Worm (Caenorhabditis elegans) whole organism, L4/young adult: Measurements from ENCODE around the gene gst-5.
A peak's percentile ranks its signal among the peaks of the same experiment; 100 is the strongest.
"Not testable (repeated sequence)": the region's sequence is repeated elsewhere in the genome, so short reads cannot be mapped to it uniquely, and the experiment has no call there.

Source experiments
- W03F9.2 ChIP-seq: fragments of 150-350 bp; optimal IDR thresholded peaks from 2 replicates; lab custom pipeline; 2014; ENCODE audit warnings: missing biosample characterization, missing genetic modification characterization
- dao-5 ChIP-seq: sonication (generic microtip); optimal IDR thresholded peaks from 2 replicates; lab custom pipeline; 2016; ENCODE audit warnings: missing genotype, missing genetic modification characterization, moderate library complexity, missing compliant biosample characterization
- him-1 ChIP-seq: sonication (generic microtip); optimal IDR thresholded peaks from 2 replicates; lab custom pipeline; 2016; ENCODE audit warnings: missing genotype, missing genetic modification reagents, missing genetic modification characterization, missing compliant biosample characterization

gst-5 gene

ce11 chrII:10950107-10950679 lies at the start of gene gst-5:
Gene gst-5, plus strand, starts transcription at chrII:10950352.
- TF ChIP-seq him-1 (no peak), dao-5 (tag; lab: Kevin White, UChicago) (no peak), W03F9.2 (tag; lab: Kevin White, UChicago) (no peak)

DNA sequence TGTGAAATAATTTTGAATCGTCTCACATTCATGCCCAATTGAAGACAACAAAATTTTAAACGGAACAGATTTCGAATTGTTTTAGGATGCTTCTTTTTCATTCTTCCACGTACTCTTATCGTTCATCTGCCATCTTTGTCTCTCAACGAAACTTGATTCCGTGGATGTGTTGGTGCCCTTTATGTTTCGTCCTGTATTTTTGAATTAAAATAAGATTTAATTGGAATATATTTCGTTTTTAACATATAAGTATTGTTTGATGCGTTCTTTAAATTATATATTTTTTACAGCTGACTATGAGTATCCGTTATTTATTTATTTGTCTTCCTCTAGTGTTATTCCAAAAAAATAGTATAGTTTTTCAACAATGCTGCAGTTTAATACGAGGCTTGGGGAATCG lies 48.0 kb upstream of the gst-5 start, which contains the start of gene gly-1:
Gene gly-1, minus strand, starts transcription at position 101 of the 400 bp plus-strand sequence.
- TF ChIP-seq him-1 = no peak
- no peak for TF ChIP-seq dao-5 (tag; lab: Kevin White, UChicago)
- no peak for TF ChIP-seq W03F9.2 (tag; lab: Kevin White, UChicago)

ce11 chrII:10904379-10904778 lies 45.8 kb upstream of the gst-5 start, which contains the start of gene sra-12:
Gene sra-12, minus strand, starts transcription at chrII:10904479.
- TF ChIP-seq dao-5 (tag; lab: Kevin White, UChicago); W03F9.2 (tag; lab: Kevin White, UChicago); him-1: not testable (repeated sequence)

ce11 chrII:10910219-10910618 lies 39.9 kb upstream of the gst-5 start, which contains the start of gene sra-11:
Gene sra-11, minus strand, starts transcription at chrII:10910319.
- TF ChIP-seq W03F9.2 (tag; lab: Kevin White, UChicago) = no peak
- TF ChIP-seq dao-5 (tag; lab: Kevin White, UChicago) = no peak
- TF ChIP-seq him-1 = no peak

ce11 chrII:10912995-10913394 lies 37.2 kb upstream of the gst-5 start:
- TF ChIP-seq W03F9.2 (tag; lab: Kevin White, UChicago) (no peak), dao-5 (tag; lab: Kevin White, UChicago) (no peak), him-1 (no peak)

DNA sequence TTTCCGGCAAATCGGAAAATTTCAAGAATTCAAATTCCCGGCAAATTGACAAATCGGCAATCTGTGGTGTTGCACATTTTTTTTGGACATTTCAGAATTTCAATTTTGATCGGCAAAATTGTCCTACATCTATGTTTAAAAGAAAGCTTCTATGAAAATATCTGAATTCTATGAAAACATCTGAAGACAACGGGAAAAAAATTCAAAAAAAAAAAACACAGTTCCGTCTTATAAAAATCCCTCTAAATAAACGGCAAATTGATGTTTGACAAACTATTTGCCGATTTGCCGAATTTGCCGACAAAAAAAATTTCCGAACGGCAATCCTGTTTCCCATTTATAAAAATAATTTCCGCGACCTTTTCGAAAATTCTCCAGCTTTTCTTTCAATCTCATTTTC lies 35.8 kb upstream of the gst-5 start, which contains the start of gene F44F4.15:
Gene F44F4.15, plus strand, starts transcription at position 301 of the 400 bp plus-strand sequence.
- TF ChIP-seq him-1 (no peak), W03F9.2 (tag; lab: Kevin White, UChicago) (no peak), dao-5 (tag; lab: Kevin White, UChicago) (no peak)

DNA sequence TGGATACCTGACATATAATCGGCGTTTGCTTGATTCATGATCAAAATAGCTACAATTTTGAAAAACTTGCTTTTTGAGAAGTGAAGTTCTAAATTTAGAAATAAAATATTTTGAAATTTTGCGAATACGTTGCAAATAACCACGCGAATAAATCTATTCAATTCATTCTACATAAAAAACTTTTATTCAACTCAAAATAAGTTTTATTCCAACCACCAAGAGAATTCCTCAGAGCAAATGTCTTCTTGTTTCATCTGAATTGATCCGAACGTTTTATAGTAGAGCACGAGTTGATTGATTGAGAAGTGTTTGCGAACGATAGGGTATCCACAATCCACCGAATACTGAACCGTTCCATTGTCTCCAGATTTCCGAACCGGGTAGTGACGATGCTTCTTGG lies 34.4 kb upstream of the gst-5 start, which contains the start of gene F44F4.9:
Gene F44F4.9, minus strand, starts transcription at position 101 of the 400 bp plus-strand sequence.
- TF ChIP-seq W03F9.2 (tag; lab: Kevin White, UChicago) (no peak), dao-5 (tag; lab: Kevin White, UChicago) (no peak), him-1 (no peak)

- TF ChIP-seq dao-5 (tag; lab: Kevin White, UChicago) (no peak), him-1 (no peak), W03F9.2 (tag; lab: Kevin White, UChicago) (no peak)
Measured at ce11 chrII:10917174-10917573, 33.0 kb upstream of the gst-5 start, which contains the start of gene F44F4.10. Gene F44F4.10, minus strand, starts transcription at chrII:10917274.

- TF ChIP-seq him-1 (no peak), dao-5 (tag; lab: Kevin White, UChicago) (no peak), W03F9.2 (tag; lab: Kevin White, UChicago) (no peak)
Measured at ce11 chrII:10918293-10918756, 31.8 kb upstream of the gst-5 start, which contains the start of gene tba-4. Gene tba-4, plus strand, starts transcription at chrII:10918706.

DNA sequence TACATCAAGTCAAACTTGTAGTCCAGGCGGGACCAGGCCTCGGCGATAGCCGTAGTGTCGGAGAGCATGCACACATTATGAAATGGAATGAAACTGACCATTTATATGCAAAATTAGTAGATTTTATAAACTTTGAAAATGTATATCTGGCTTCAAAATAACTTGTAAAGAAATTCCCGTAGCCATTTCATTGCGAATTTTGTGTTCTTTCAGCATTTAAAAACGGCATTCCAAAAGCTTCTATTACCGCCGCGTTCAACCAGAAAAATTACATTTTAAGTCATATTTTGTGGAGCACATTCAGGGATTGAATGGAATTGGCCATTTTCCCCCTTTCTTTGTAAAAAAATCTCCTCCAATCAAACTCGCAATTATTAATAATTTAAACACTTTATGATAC lies 27.3 kb upstream of the gst-5 start, which contains the start of gene Y19D2B.1:
Gene Y19D2B.1, minus strand, starts transcription at position 101 of the 400 bp plus-strand sequence.
- not testable (repeated sequence) for TF ChIP-seq him-1; W03F9.2 (tag; lab: Kevin White, UChicago); dao-5 (tag; lab: Kevin White, UChicago)

DNA sequence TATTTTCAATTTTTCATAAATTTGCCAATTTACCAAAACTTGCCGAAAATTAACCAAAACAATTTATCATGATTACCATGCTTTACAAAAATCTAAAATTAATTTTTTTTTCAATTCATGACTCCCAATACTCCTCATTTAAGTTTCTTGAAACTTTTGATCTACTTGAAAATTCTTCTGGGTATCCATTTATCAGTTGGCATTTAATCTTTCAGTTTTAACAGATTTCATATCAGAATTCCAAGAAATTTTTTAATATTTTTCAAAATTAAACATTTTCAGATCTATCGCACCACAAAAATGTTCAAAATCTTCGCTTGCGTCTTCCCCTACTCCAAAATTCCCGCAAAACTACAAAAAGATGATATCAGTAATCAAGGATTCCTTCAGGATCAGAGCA lies 26.2 kb upstream of the gst-5 start, which contains the start of gene Y19D2B.2:
Gene Y19D2B.2, plus strand, starts transcription at position 301 of the 400 bp plus-strand sequence.
- TF ChIP-seq dao-5 (tag; lab: Kevin White, UChicago) (no peak), him-1 (no peak), W03F9.2 (tag; lab: Kevin White, UChicago) (no peak)

DNA sequence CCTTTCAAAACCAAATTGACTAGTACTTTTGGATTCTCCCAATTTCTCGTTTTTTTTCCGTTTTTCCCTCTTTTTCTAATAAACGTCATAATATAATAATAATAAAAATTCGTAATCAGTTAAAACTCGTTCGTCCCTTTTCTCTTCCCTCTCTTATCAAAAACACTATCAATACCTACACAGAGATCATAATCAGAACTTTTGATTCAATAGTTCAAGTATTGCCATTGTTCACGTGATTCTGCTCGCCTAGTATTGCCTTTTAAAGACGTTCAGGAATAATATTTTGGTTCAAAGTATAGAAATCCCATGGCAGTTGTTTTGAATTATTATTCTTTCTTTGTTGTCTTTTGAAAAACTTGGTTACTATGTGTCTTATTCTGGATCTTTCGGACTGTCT lies 25.5 kb upstream of the gst-5 start:
- no peak for TF ChIP-seq him-1
- TF ChIP-seq W03F9.2 (tag; lab: Kevin White, UChicago) = no peak
- TF ChIP-seq dao-5 (tag; lab: Kevin White, UChicago) = no peak

ce11 chrII:10925804-10926570 lies 24.2 kb upstream of the gst-5 start, which contains the start of gene metr-1:
Gene metr-1, plus strand, starts transcription at chrII:10926561.
- TF ChIP-seq dao-5 (tag; lab: Kevin White, UChicago) (no peak), him-1 (no peak), W03F9.2 (tag; lab: Kevin White, UChicago) (peak; percentile 39)
